Worm (Caenorhabditis elegans) whole organism, L3 larva: ENCODE data around the gene F48E3.9.
A peak's percentile ranks its signal among the peaks of the same experiment; 100 is the strongest.

Experiments
- aly-2 ChIP-seq: fragments of 150-350 bp; optimal IDR thresholded peaks from 2 replicates; lab custom pipeline; 2014; ENCODE audit warnings: missing biosample characterization, missing genetic modification characterization
- ceh-16 ChIP-seq: sonication (generic microtip); optimal IDR thresholded peaks from 2 replicates; lab custom pipeline; 2017; ENCODE audit warnings: missing biosample characterization, missing genetic modification characterization
- daf-12 ChIP-seq: fragments of 150-350 bp; optimal IDR thresholded peaks from 2 replicates; lab custom pipeline; 2014; ENCODE audit warnings: missing biosample characterization, missing genetic modification reagents, missing genetic modification characterization
- egl-5 ChIP-seq: fragments of 150-350 bp; optimal IDR thresholded peaks from 2 replicates; lab custom pipeline; 2017; ENCODE audit warnings: missing biosample characterization, missing genetic modification reagents, missing genetic modification characterization, inconsistent platforms
- elt-2 ChIP-seq: sonication (generic microtip); optimal IDR thresholded peaks from 2 replicates; lab custom pipeline; 2016; ENCODE audit warnings: missing genetic modification reagents, mild to moderate bottlenecking, missing genetic modification characterization, missing compliant biosample characterization
- elt-3 ChIP-seq, 3 experiments: fragments of 150-350 bp in 1 of 3; sonication (generic microtip) in 2 of 3; optimal IDR thresholded peaks; 2 replicates in 2 of 3; 4 replicates in 1 of 3; lab custom pipeline; 2014 to 2017; ENCODE audit warnings: missing biosample characterization in 3 of 3, missing genetic modification characterization in 3 of 3
- eor-1 ChIP-seq, 2 experiments: fragments of 150-350 bp; optimal IDR thresholded peaks; 2 replicates each; lab custom pipeline; 2014 to 2018; ENCODE audit warnings: missing biosample characterization in 2 of 2, missing genetic modification characterization in 2 of 2
- fkh-2 ChIP-seq: fragments of 150-350 bp; optimal IDR thresholded peaks from 2 replicates; lab custom pipeline; 2014; ENCODE audit warnings: missing biosample characterization, missing genetic modification reagents, missing genetic modification characterization
- hmg-11 ChIP-seq: sonication (generic microtip); optimal IDR thresholded peaks from 2 replicates; lab custom pipeline; 2016; ENCODE audit warnings: missing genetic modification characterization, missing compliant biosample characterization
- jun-1 ChIP-seq: fragments of 150-350 bp; optimal IDR thresholded peaks from 2 replicates; lab custom pipeline; 2014; ENCODE audit warnings: missing biosample characterization, missing genetic modification reagents, missing genetic modification characterization
- lin-15B ChIP-seq: fragments of 150-350 bp; optimal IDR thresholded peaks from 2 replicates; lab custom pipeline; 2014; ENCODE audit warnings: missing biosample characterization, missing genetic modification characterization
- lin-39 ChIP-seq: fragments of 150-350 bp; optimal IDR thresholded peaks from 2 replicates; lab custom pipeline; 2018; ENCODE audit warnings: missing biosample characterization, missing genetic modification reagents, missing genetic modification characterization
- lsy-12 ChIP-seq: sonication (generic microtip); optimal IDR thresholded peaks from 2 replicates; lab custom pipeline; 2016; ENCODE audit warnings: mild to moderate bottlenecking, missing genetic modification characterization, missing compliant biosample characterization
- mdl-1 ChIP-seq: fragments of 150-350 bp; optimal IDR thresholded peaks from 2 replicates; lab custom pipeline; 2014; ENCODE audit warnings: missing biosample characterization, missing genetic modification characterization
- mml-1 ChIP-seq: fragments of 150-350 bp; sonication (generic microtip); optimal IDR thresholded peaks from 3 replicates; lab custom pipeline; 2014; ENCODE audit warnings: missing biosample characterization, missing genetic modification characterization
- nfya-1 ChIP-seq: sonication (generic microtip); optimal IDR thresholded peaks from 2 replicates; lab custom pipeline; 2017; ENCODE audit warnings: missing genetic modification characterization, mild to moderate bottlenecking, missing compliant biosample characterization, antibody characterized with exemption, moderate library complexity; ENCODE audit not compliant: insufficient read depth
- nhr-11 ChIP-seq: fragments of 150-350 bp; optimal IDR thresholded peaks from 2 replicates; lab custom pipeline; 2014; ENCODE audit warnings: missing biosample characterization, missing genetic modification characterization
- nhr-12 ChIP-seq: fragments of 150-350 bp; optimal IDR thresholded peaks from 2 replicates; lab custom pipeline; 2014; ENCODE audit warnings: missing biosample characterization, missing genetic modification characterization
- nhr-23 ChIP-seq: fragments of 150-350 bp; optimal IDR thresholded peaks from 2 replicates; lab custom pipeline; 2014; ENCODE audit warnings: missing biosample characterization, missing genetic modification reagents, missing genetic modification characterization
- nhr-25 ChIP-seq: sonication (generic microtip); optimal IDR thresholded peaks from 2 replicates; lab custom pipeline; 2017; ENCODE audit warnings: missing biosample characterization, missing genetic modification characterization
- nhr-28 ChIP-seq: fragments of 150-350 bp; optimal IDR thresholded peaks from 2 replicates; lab custom pipeline; 2014; ENCODE audit warnings: missing biosample characterization, missing genetic modification characterization
- nhr-67 ChIP-seq: fragments of 150-350 bp; optimal IDR thresholded peaks from 2 replicates; lab custom pipeline; 2014; ENCODE audit warnings: missing biosample characterization, missing genetic modification characterization
- nhr-77 ChIP-seq: fragments of 150-350 bp; optimal IDR thresholded peaks from 2 replicates; lab custom pipeline; 2014; ENCODE audit warnings: missing biosample characterization, missing genetic modification characterization
- pha-4 ChIP-seq: fragments of 150-350 bp; optimal IDR thresholded peaks from 2 replicates; lab custom pipeline; 2014; ENCODE audit warnings: missing biosample characterization, missing genetic modification reagents, missing genetic modification characterization
- pqm-1 ChIP-seq: fragments of 150-350 bp; optimal IDR thresholded peaks from 2 replicates; lab custom pipeline; 2017; ENCODE audit warnings: missing biosample characterization, missing genetic modification characterization, inconsistent platforms
- sea-2 ChIP-seq: fragments of 150-350 bp; sonication (generic microtip); optimal IDR thresholded peaks from 4 replicates; lab custom pipeline; 2014; ENCODE audit warnings: missing biosample characterization, missing genetic modification reagents, missing genetic modification characterization
- snpc-4 ChIP-seq: fragments of 150-350 bp; optimal IDR thresholded peaks from 2 replicates; lab custom pipeline; 2014; ENCODE audit warnings: missing biosample characterization, missing genetic modification characterization
- tbx-2 ChIP-seq: sonication (generic microtip); optimal IDR thresholded peaks from 2 replicates; lab custom pipeline; 2016; ENCODE audit warnings: mild to moderate bottlenecking, missing genetic modification characterization, missing compliant biosample characterization
- unc-39 ChIP-seq: sonication (generic microtip); optimal IDR thresholded peaks from 4 replicates; lab custom pipeline; 2017; ENCODE audit warnings: missing biosample characterization, missing genetic modification characterization
- zag-1 ChIP-seq: fragments of 150-350 bp; optimal IDR thresholded peaks from 2 replicates; lab custom pipeline; 2014; ENCODE audit warnings: missing biosample characterization, missing genetic modification characterization
- ztf-11 ChIP-seq: fragments of 150-350 bp; optimal IDR thresholded peaks from 2 replicates; lab custom pipeline; 2014; ENCODE audit warnings: missing biosample characterization, missing genetic modification characterization
- ztf-4 ChIP-seq: fragments of 150-350 bp; optimal IDR thresholded peaks from 2 replicates; lab custom pipeline; 2014; ENCODE audit warnings: missing biosample characterization, missing genetic modification characterization

The F48E3.9 gene

DNA sequence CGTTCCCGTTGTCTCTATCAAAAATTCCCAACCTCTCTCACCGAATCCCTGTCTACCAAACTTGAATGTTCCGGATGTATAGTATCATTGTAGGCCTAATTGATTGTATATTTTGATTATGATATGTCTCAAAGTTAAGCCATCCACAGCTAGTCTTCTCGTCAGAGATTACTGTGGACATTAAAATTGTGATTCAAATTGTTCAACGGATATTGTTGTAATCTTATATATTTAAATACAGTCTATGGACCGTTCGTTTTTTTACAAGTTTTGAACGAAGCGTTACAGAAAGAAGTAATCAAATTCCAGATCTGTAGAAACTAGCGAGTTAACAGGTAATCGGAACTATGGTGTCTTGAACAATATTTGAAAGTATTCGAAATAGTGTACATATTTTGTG lies at the start of gene F48E3.9:
F48E3.9 (plus strand) TSS at position 301 of the 400 bp plus-strand sequence.
- TF ChIP-seq ztf-11 = no peak

ce11 chrX:7431165-7431564 lies 49.7 kb upstream of the F48E3.9 start, which contains the start of gene clc-2:
Gene clc-2, plus strand, starts transcription at chrX:7431465.
- TF ChIP-seq elt-2 (no peak), mml-1 (tag; lab: Kevin White, UChicago) (no peak), nhr-11 (tag; lab: Kevin White, UChicago) (no peak), mdl-1 (tag; lab: Kevin White, UChicago) (no peak), nhr-67 (tag; lab: Kevin White, UChicago) (no peak), unc-39 (tag; lab: Kevin White, UChicago) (no peak), lin-15B (no peak), daf-12 (tag; lab: Kevin White, UChicago) (no peak), nhr-25 (tag; lab: Kevin White, UChicago) (no peak), lin-39 (no peak), nhr-12 (tag; lab: Kevin White, UChicago) (no peak), elt-3 (tag; optimal IDR thresholded peaks at IDR 0.05; lab: Kevin White, UChicago) (no peak), pha-4 (tag; lab: Kevin White, UChicago) (no peak), ztf-4 (tag; lab: Kevin White, UChicago) (no peak), nhr-23 (tag; lab: Kevin White, UChicago) (no peak), zag-1 (tag; lab: Kevin White, UChicago) (no peak), snpc-4 (tag; lab: Kevin White, UChicago) (no peak), aly-2 (tag; lab: Kevin White, UChicago) (no peak), eor-1 (tag; optimal IDR thresholded peaks at IDR 0.05; lab: Kevin White, UChicago) (no peak), fkh-2 (tag; lab: Kevin White, UChicago) (no peak)

- TF ChIP-seq eor-1 (tag; optimal IDR thresholded peaks at IDR 0.05; lab: Kevin White, UChicago) = no peak
- no peak for TF ChIP-seq nhr-28 (tag; lab: Kevin White, UChicago)
- no peak for TF ChIP-seq lsy-12
- no peak for TF ChIP-seq sea-2
- no peak for TF ChIP-seq unc-39 (tag; lab: Kevin White, UChicago)
- TF ChIP-seq nhr-67 (tag; lab: Kevin White, UChicago) = no peak
- no peak for TF ChIP-seq nhr-77
These were observed 47.6 kb upstream of the F48E3.9 start, which contains the start of gene clc-5 for ce11 chrX:7433269-7433668. Gene clc-5, plus strand, starts transcription at chrX:7433569.

ce11 chrX:7436912-7437311 lies 43.9 kb upstream of the F48E3.9 start:
- TF ChIP-seq nhr-77 = no peak
- TF ChIP-seq jun-1 (tag; lab: Kevin White, UChicago) = peak; percentile 6

- TF ChIP-seq nhr-25 (tag; lab: Kevin White, UChicago) (peak; percentile 46), nfya-1 (peak; percentile 39), elt-2 (no peak), egl-5 (tag; lab: Kevin White, UChicago) (peak; percentile 2)
These were observed 42.9 kb upstream of the F48E3.9 start, which contains the start of gene C01C10.2 for ce11 chrX:7437949-7438348. Gene C01C10.2, minus strand, starts transcription at chrX:7438118.

- TF ChIP-seq pha-4 (tag; lab: Kevin White, UChicago) = no peak
- peak; percentile 34 for TF ChIP-seq elt-2
- TF ChIP-seq ceh-16 (tag; lab: Kevin White, UChicago) = no peak
- no peak for TF ChIP-seq sea-2
- TF ChIP-seq tbx-2 = no peak
- no peak for TF ChIP-seq jun-1 (tag; lab: Kevin White, UChicago)
- no peak for TF ChIP-seq hmg-11 (tag; lab: Kevin White, UChicago)
- peak; percentile 81 for TF ChIP-seq pqm-1 (tag; lab: Kevin White, UChicago)
- TF ChIP-seq nfya-1 = no peak
- no peak for TF ChIP-seq nhr-77
- TF ChIP-seq lin-15B = no peak
These were observed 40.8 kb upstream of the F48E3.9 start for ce11 chrX:7440102-7440501.
